Fruit fly (Drosophila melanogaster) whole organism, embryonic: ENCODE measurements around the gene CG43800.

ENCODE experiments used
- Aef1 ChIP-seq: fragments of 200-800 bp; sonication (Bioruptor generic); IDR thresholded peaks from 3 replicates; pipeline ENCODE4 v1.3.6; 2022; ENCODE audit warnings: missing biosample characterization, missing genetic modification characterization
- CG1024 ChIP-seq: fragments of 200-800 bp; sonication (Bioruptor generic); IDR thresholded peaks from 2 replicates; pipeline ENCODE4 v1.3.6; 2022; ENCODE audit warnings: missing biosample characterization, missing genetic modification characterization
- CG10366 ChIP-seq: fragments of 200-800 bp; sonication (Bioruptor generic); IDR thresholded peaks from 2 replicates; pipeline ENCODE4 v1.3.6; 2022; ENCODE audit warnings: missing biosample characterization, missing genetic modification characterization
- CG11085 ChIP-seq: fragments of 200-800 bp; sonication (Bioruptor generic); IDR thresholded peaks from 2 replicates; pipeline ENCODE4 v1.3.6; 2022; ENCODE audit warnings: missing biosample characterization, missing genetic modification characterization
- CG11723 ChIP-seq: fragments of 200-800 bp; sonication (Bioruptor generic); optimal IDR thresholded peaks from 2 replicates; lab custom pipeline; 2017; ENCODE audit warnings: missing biosample characterization, mild to moderate bottlenecking, missing genetic modification characterization
- CG1233 ChIP-seq: fragments of 200-800 bp; sonication (Bioruptor generic); optimal IDR thresholded peaks from 4 replicates; lab custom pipeline; 2018; ENCODE audit warnings: missing biosample characterization, mild to moderate bottlenecking, missing genetic modification characterization
- CG12769 ChIP-seq: fragments of 200-800 bp; sonication (Bioruptor generic); optimal IDR thresholded peaks from 2 replicates; lab custom pipeline; 2019; ENCODE audit warnings: missing biosample characterization, mild to moderate bottlenecking, missing genetic modification characterization, moderate library complexity
- CG13123 ChIP-seq: fragments of 200-800 bp; sonication (Bioruptor generic); optimal IDR thresholded peaks from 2 replicates; lab custom pipeline; 2016; ENCODE audit warnings: missing biosample characterization, missing genetic modification characterization
- CG13624 ChIP-seq: fragments of 200-800 bp; sonication (Bioruptor generic); optimal IDR thresholded peaks from 2 replicates; lab custom pipeline; 2016; ENCODE audit warnings: missing biosample characterization, missing genetic modification characterization
- CG13775 ChIP-seq: fragments of 200-800 bp; sonication (Bioruptor generic); optimal IDR thresholded peaks from 3 replicates; lab custom pipeline; 2017; ENCODE audit warnings: missing biosample characterization, mild to moderate bottlenecking, missing genetic modification characterization
- CG15514 ChIP-seq: fragments of 200-800 bp; sonication (Bioruptor generic); optimal IDR thresholded peaks from 3 replicates; lab custom pipeline; 2017; ENCODE audit warnings: missing biosample characterization, missing genetic modification characterization, mild to moderate bottlenecking, moderate library complexity, missing genetic modification reagents
- CG15696 ChIP-seq: fragments of 200-800 bp; sonication (Bioruptor generic); optimal IDR thresholded peaks from 2 replicates; lab custom pipeline; 2019; ENCODE audit warnings: missing biosample characterization, mild to moderate bottlenecking, missing genetic modification characterization, moderate library complexity
- CG16779 ChIP-seq: fragments of 200-800 bp; sonication (Bioruptor generic); IDR thresholded peaks from 2 replicates; pipeline ENCODE4 v1.3.6; 2022; ENCODE audit warnings: missing biosample characterization, missing genetic modification characterization
- CG17612 ChIP-seq: fragments of 200-800 bp; sonication (Bioruptor generic); IDR thresholded peaks from 2 replicates; pipeline ENCODE4 v1.3.6; 2022; ENCODE audit warnings: missing biosample characterization, missing genetic modification characterization
- CG17829 ChIP-seq: fragments of 200-800 bp; optimal IDR thresholded peaks from 2 replicates; lab custom pipeline; 2019; ENCODE audit warnings: missing biosample characterization, mild to moderate bottlenecking, missing genetic modification characterization, moderate library complexity
- CG17912 ChIP-seq: fragments of 200-800 bp; sonication (Bioruptor generic); optimal IDR thresholded peaks from 2 replicates; lab custom pipeline; 2018; ENCODE audit warnings: missing biosample characterization, mild to moderate bottlenecking, missing genetic modification characterization
- CG2129 ChIP-seq: fragments of 200-800 bp; sonication (Bioruptor generic); IDR thresholded peaks from 2 replicates; pipeline ENCODE4 v1.3.6; 2022; ENCODE audit warnings: missing biosample characterization, missing genetic modification characterization; ENCODE audit not compliant: partially characterized antibody
- CG3065 ChIP-seq: fragments of 200-800 bp; sonication (Bioruptor generic); optimal IDR thresholded peaks from 2 replicates; lab custom pipeline; 2016; ENCODE audit warnings: missing biosample characterization, missing genetic modification characterization
- CG33213 ChIP-seq: fragments of 200-800 bp; sonication (Bioruptor generic); optimal IDR thresholded peaks from 3 replicates; lab custom pipeline; 2016; ENCODE audit warnings: missing biosample characterization, missing genetic modification characterization
- CG3995 ChIP-seq: fragments of 200-800 bp; sonication (Bioruptor generic); optimal IDR thresholded peaks from 3 replicates; lab custom pipeline; 2016; ENCODE audit warnings: missing biosample characterization, missing genetic modification characterization
- CG4820 ChIP-seq: fragments of 200-800 bp; sonication (Bioruptor generic); optimal IDR thresholded peaks from 3 replicates; lab custom pipeline; 2016; ENCODE audit warnings: missing biosample characterization, missing genetic modification characterization
- CG4854 ChIP-seq: fragments of 200-800 bp; sonication (Bioruptor generic); optimal IDR thresholded peaks from 2 replicates; lab custom pipeline; 2016; ENCODE audit warnings: missing biosample characterization, missing genetic modification characterization, inconsistent platforms
- CG6683 ChIP-seq: fragments of 200-800 bp; sonication (Bioruptor generic); optimal IDR thresholded peaks from 2 replicates; lab custom pipeline; 2017; ENCODE audit warnings: missing biosample characterization, mild to moderate bottlenecking, missing genetic modification characterization, missing genetic modification reagents
- CG7271 ChIP-seq: fragments of 200-800 bp; sonication (Bioruptor generic); optimal IDR thresholded peaks from 2 replicates; lab custom pipeline; 2018; ENCODE audit warnings: missing biosample characterization, mild to moderate bottlenecking, missing genetic modification characterization, moderate library complexity
- CG9215 ChIP-seq: fragments of 200-800 bp; sonication (Bioruptor generic); IDR thresholded peaks from 2 replicates; pipeline ENCODE4 v1.3.6; 2022; ENCODE audit warnings: missing biosample characterization, missing genetic modification characterization
- Dip2 ChIP-seq: fragments of 200-800 bp; sonication (Bioruptor generic); IDR thresholded peaks from 2 replicates; pipeline ENCODE4 v1.3.6; 2022; ENCODE audit warnings: missing biosample characterization, missing genetic modification characterization
- Doc2 ChIP-seq: fragments of 200-800 bp; sonication (Bioruptor generic); IDR thresholded peaks from 2 replicates; pipeline ENCODE4 v1.3.6; 2022; ENCODE audit warnings: missing biosample characterization, missing genetic modification characterization
- Hr78 ChIP-seq, 2 experiments: fragments of 200-800 bp in 1 of 2; fragments of >200 bp in 1 of 2; sonication (Bioruptor generic) in 1 of 2; optimal IDR thresholded peaks; 2 replicates each; lab custom pipeline; 2017 to 2019; ENCODE audit warnings: missing biosample characterization in 2 of 2, missing genetic modification characterization in 2 of 2, mild to moderate bottlenecking in 1 of 2, moderate library complexity in 1 of 2
- Lim3 ChIP-seq: fragments of 200-800 bp; sonication (Bioruptor generic); IDR thresholded peaks from 2 replicates; pipeline ENCODE4 v1.3.6; 2022; ENCODE audit warnings: missing biosample characterization, missing genetic modification characterization
- Mad ChIP-seq: fragments of 200-800 bp; sonication (Bioruptor generic); optimal IDR thresholded peaks from 2 replicates; lab custom pipeline; 2016; ENCODE audit warnings: missing biosample characterization, missing genetic modification characterization
- Optix ChIP-seq: fragments of 200-800 bp; sonication (Bioruptor generic); IDR thresholded peaks from 3 replicates; pipeline ENCODE4 v1.3.6; 2022; ENCODE audit warnings: missing biosample characterization, missing genetic modification characterization
- Scr ChIP-seq: fragments of 200-800 bp; sonication (Bioruptor generic); IDR thresholded peaks from 2 replicates; pipeline ENCODE4 v1.3.6; 2022; ENCODE audit warnings: missing biosample characterization, missing genetic modification characterization; ENCODE audit not compliant: partially characterized antibody
- cg ChIP-seq: fragments of 200-800 bp; sonication (Bioruptor generic); optimal IDR thresholded peaks from 3 replicates; lab custom pipeline; 2019; ENCODE audit warnings: missing biosample characterization, mild to moderate bottlenecking, missing genetic modification characterization, moderate library complexity
- ci ChIP-seq: fragments of 200-800 bp; sonication (Bioruptor generic); IDR thresholded peaks from 3 replicates; pipeline ENCODE4 v1.3.6; 2022; ENCODE audit warnings: missing biosample characterization, missing genetic modification characterization
- dm ChIP-seq: fragments of 200-800 bp; sonication (Bioruptor generic); optimal IDR thresholded peaks from 3 replicates; lab custom pipeline; 2016; ENCODE audit warnings: missing biosample characterization, missing genetic modification characterization
- exex ChIP-seq: fragments of 200-800 bp; sonication (Bioruptor generic); optimal IDR thresholded peaks from 4 replicates; lab custom pipeline; 2018; ENCODE audit warnings: missing biosample characterization, mild to moderate bottlenecking, missing genetic modification characterization, moderate library complexity
- fd102C ChIP-seq: fragments of 200-800 bp; sonication (Bioruptor generic); optimal IDR thresholded peaks from 2 replicates; lab custom pipeline; 2018; ENCODE audit warnings: missing biosample characterization, mild to moderate bottlenecking, missing genetic modification characterization, moderate library complexity
- fu2 ChIP-seq: fragments of 200-800 bp; sonication (Bioruptor generic); optimal IDR thresholded peaks from 2 replicates; lab custom pipeline; 2016; ENCODE audit warnings: missing biosample characterization, missing genetic modification characterization
- grn ChIP-seq: fragments of 200-800 bp; sonication (Bioruptor generic); optimal IDR thresholded peaks from 3 replicates; lab custom pipeline; 2017; ENCODE audit warnings: missing biosample characterization, missing genetic modification characterization
- gt ChIP-seq: fragments of 200-800 bp; sonication (Bioruptor generic); IDR thresholded peaks from 2 replicates; pipeline ENCODE4 v1.3.6; 2022; ENCODE audit warnings: missing biosample characterization, missing genetic modification characterization
- hbn ChIP-seq: fragments of 200-800 bp; sonication (Bioruptor generic); IDR thresholded peaks from 2 replicates; pipeline ENCODE4 v1.3.6; 2022; ENCODE audit warnings: missing biosample characterization, missing genetic modification characterization; ENCODE audit not compliant: partially characterized antibody
- ind ChIP-seq: fragments of 200-800 bp; sonication (Bioruptor generic); optimal IDR thresholded peaks from 3 replicates; lab custom pipeline; 2016; ENCODE audit warnings: missing biosample characterization, missing genetic modification characterization
- lilli ChIP-seq: fragments of 200-800 bp; sonication (Bioruptor generic); optimal IDR thresholded peaks from 3 replicates; lab custom pipeline; 2016; ENCODE audit warnings: missing biosample characterization, missing genetic modification characterization
- mirr ChIP-seq: fragments of 200-800 bp; sonication (Bioruptor generic); optimal IDR thresholded peaks from 3 replicates; lab custom pipeline; 2018; ENCODE audit warnings: missing biosample characterization, mild to moderate bottlenecking, missing genetic modification characterization
- mld ChIP-seq: fragments of 200-800 bp; sonication (Bioruptor generic); IDR thresholded peaks from 3 replicates; pipeline ENCODE4 v1.3.6; 2022; ENCODE audit warnings: missing biosample characterization, missing genetic modification characterization; ENCODE audit not compliant: partially characterized antibody
- peb ChIP-seq: fragments of 200-800 bp; sonication (Bioruptor generic); IDR thresholded peaks from 2 replicates; pipeline ENCODE4 v1.3.6; 2022; ENCODE audit warnings: missing biosample characterization, missing genetic modification characterization
- run ChIP-seq: fragments of 200-800 bp; sonication (Bioruptor generic); optimal IDR thresholded peaks from 3 replicates; lab custom pipeline; 2018; ENCODE audit warnings: missing biosample characterization, mild to moderate bottlenecking, missing genetic modification characterization
- sd ChIP-seq: fragments of 200-800 bp; sonication (Bioruptor generic); optimal IDR thresholded peaks from 3 replicates; lab custom pipeline; 2018; ENCODE audit warnings: missing biosample characterization, mild to moderate bottlenecking, missing genetic modification characterization, moderate library complexity
- sens ChIP-seq: fragments of 200-800 bp; sonication (Bioruptor generic); peaks from one replicate; lab custom pipeline; 2016; ENCODE audit warnings: missing biosample characterization, missing genetic modification characterization
- tgo ChIP-seq: fragments of 200-800 bp; sonication (Bioruptor generic); IDR thresholded peaks from 3 replicates; pipeline ENCODE4 v1.3.6; 2022; ENCODE audit warnings: missing biosample characterization, missing genetic modification characterization
- trh ChIP-seq: fragments of 200-800 bp; sonication (Bioruptor generic); optimal IDR thresholded peaks from 2 replicates; lab custom pipeline; 2016; ENCODE audit warnings: missing biosample characterization, missing genetic modification characterization
- tup ChIP-seq: fragments of 200-800 bp; sonication (Bioruptor generic); optimal IDR thresholded peaks from 2 replicates; lab custom pipeline; 2016; ENCODE audit warnings: missing biosample characterization, mild to moderate bottlenecking, missing genetic modification characterization, moderate library complexity

CG43800 gene

DNA sequence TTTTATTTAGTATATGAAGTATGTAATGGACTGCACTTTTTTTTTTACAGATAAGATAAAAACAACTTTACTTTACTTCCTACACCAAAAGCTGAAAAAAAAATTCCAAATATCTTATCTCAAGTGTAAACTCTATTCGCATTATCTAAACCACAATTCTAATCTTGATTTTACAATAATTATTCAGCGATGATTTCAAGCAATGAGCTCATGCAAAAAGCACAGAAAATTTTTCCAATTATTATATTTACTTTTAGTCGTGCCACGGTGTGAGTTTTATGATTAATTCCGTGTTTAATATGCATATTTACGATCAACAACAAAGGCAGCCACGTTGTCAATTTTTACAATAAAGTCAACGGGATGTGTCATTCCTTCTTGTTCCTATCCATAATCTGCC, 16.3 kb downstream of the CG43800 start (continued):
- TF ChIP-seq CG6683: no peak
- TF ChIP-seq CG11723 (GFP tag; lab: Kevin White, UChicago): no peak
- TF ChIP-seq CG13624 (GFP tag; lab: Kevin White, UChicago): no peak
- no peak for TF ChIP-seq CG16779 (GFP tag; lab: Robert Waterston, UW)
- TF ChIP-seq CG2129 (GFP tag; lab: Robert Waterston, UW): no peak
- TF ChIP-seq CG13775 (GFP tag; lab: Kevin White, UChicago): no peak
- no peak for TF ChIP-seq CG3995
- no peak for TF ChIP-seq dm (GFP tag; lab: Kevin White, UChicago)
- TF ChIP-seq CG4854 (GFP tag; lab: Kevin White, UChicago): no peak
- no peak for TF ChIP-seq Doc2 (GFP tag; lab: Robert Waterston, UW)
- TF ChIP-seq sd: peak; percentile 10
- no peak for TF ChIP-seq CG17612 (GFP tag; lab: Robert Waterston, UW)
- TF ChIP-seq CG15514: peak; percentile 3
- peak; percentile 77 for TF ChIP-seq mirr (GFP tag; lab: Kevin White, UChicago)
- TF ChIP-seq CG9215 (GFP tag; lab: Robert Waterston, UW): no peak
- no peak for TF ChIP-seq CG10366 (GFP tag; lab: Robert Waterston, UW)
- no peak for TF ChIP-seq CG3065 (GFP tag; lab: Kevin White, UChicago)
- no peak for TF ChIP-seq Hr78 (GFP tag; optimal IDR thresholded peaks at IDR 0.05; lab: Kevin White, UChicago)
- TF ChIP-seq mld (GFP tag; lab: Robert Waterston, UW): no peak
- no peak for TF ChIP-seq fd102C (GFP tag; lab: Kevin White, UChicago)
- TF ChIP-seq Dip2: no peak
- no peak for TF ChIP-seq Lim3 (GFP tag; lab: Robert Waterston, UW)
- no peak for TF ChIP-seq gt
- no peak for TF ChIP-seq Mad
- no peak for TF ChIP-seq Scr (GFP tag; lab: Robert Waterston, UW)
- TF ChIP-seq CG17912 (GFP tag; lab: Kevin White, UChicago): no peak
- TF ChIP-seq Aef1 (GFP tag; lab: Robert Waterston, UW): no peak
- TF ChIP-seq CG4820 (GFP tag; lab: Kevin White, UChicago): no peak
- TF ChIP-seq sens (GFP tag; lab: Kevin White, UChicago): peak; percentile 26
- peak; percentile 90 for TF ChIP-seq exex (tag; lab: Kevin White, UChicago)
- TF ChIP-seq trh (GFP tag; lab: Kevin White, UChicago): no peak
- TF ChIP-seq CG17829 (tag; lab: Kevin White, UChicago): no peak
- TF ChIP-seq tup: no peak
- TF ChIP-seq CG13123: no peak
- no peak for TF ChIP-seq fu2
- TF ChIP-seq lilli (GFP tag; lab: Kevin White, UChicago): no peak
- no peak for TF ChIP-seq CG15696 (tag; lab: Kevin White, UChicago)
- no peak for TF ChIP-seq CG12769
- peak; percentile 4 for TF ChIP-seq run (tag; lab: Kevin White, UChicago)
- no peak for TF ChIP-seq peb (GFP tag; lab: Robert Waterston, UW)
- TF ChIP-seq CG33213 (GFP tag; lab: Kevin White, UChicago): no peak
- TF ChIP-seq hbn (GFP tag; lab: Robert Waterston, UW): no peak
- peak; percentile 4 for TF ChIP-seq CG1233 (GFP tag; lab: Kevin White, UChicago)
- no peak for TF ChIP-seq CG7271 (tag; lab: Kevin White, UChicago)
- no peak for TF ChIP-seq tgo
- TF ChIP-seq ci: no peak
- no peak for TF ChIP-seq CG11085 (GFP tag; lab: Robert Waterston, UW)
- TF ChIP-seq grn (GFP tag; lab: Kevin White, UChicago): peak; percentile 4
- no peak for TF ChIP-seq Optix (GFP tag; lab: Robert Waterston, UW)
- TF ChIP-seq CG1024 (GFP tag; lab: Robert Waterston, UW): no peak
- TF ChIP-seq cg (GFP tag; lab: Kevin White, UChicago): no peak
- no peak for TF ChIP-seq ind (GFP tag; lab: Kevin White, UChicago)
